Fruit fly (Drosophila melanogaster): ENCODE measurements around the gene CG34164.

Gene CG34164

dm6 chr2L:12055837-12056388, at the start of gene CG34164, which contains the start of the genes JhI-21 and RpL7-like (continued):
- peak; percentile 22 for TF ChIP-seq Meics (GFP tag; optimal IDR thresholded peaks at IDR 0.05)
- 0 out of 3 replicates have a peak, but pooled peaks have one; percentile 20 for TF ChIP-seq vnd (GFP tag; IDR thresholded peaks at IDR 0.05; ENCODE audit: partially characterized antibody)
- TF ChIP-seq CG17328 (GFP tag; IDR thresholded peaks at IDR 0.05): no peak
- TF ChIP-seq CG30020 (tag; optimal IDR thresholded peaks at IDR 0.05): peak; percentile 2
- TF ChIP-seq CG1529 (GFP tag; optimal IDR thresholded peaks at IDR 0.05): no peak
- no peak for TF ChIP-seq CG15269 (tag; optimal IDR thresholded peaks at IDR 0.05)

DNA sequence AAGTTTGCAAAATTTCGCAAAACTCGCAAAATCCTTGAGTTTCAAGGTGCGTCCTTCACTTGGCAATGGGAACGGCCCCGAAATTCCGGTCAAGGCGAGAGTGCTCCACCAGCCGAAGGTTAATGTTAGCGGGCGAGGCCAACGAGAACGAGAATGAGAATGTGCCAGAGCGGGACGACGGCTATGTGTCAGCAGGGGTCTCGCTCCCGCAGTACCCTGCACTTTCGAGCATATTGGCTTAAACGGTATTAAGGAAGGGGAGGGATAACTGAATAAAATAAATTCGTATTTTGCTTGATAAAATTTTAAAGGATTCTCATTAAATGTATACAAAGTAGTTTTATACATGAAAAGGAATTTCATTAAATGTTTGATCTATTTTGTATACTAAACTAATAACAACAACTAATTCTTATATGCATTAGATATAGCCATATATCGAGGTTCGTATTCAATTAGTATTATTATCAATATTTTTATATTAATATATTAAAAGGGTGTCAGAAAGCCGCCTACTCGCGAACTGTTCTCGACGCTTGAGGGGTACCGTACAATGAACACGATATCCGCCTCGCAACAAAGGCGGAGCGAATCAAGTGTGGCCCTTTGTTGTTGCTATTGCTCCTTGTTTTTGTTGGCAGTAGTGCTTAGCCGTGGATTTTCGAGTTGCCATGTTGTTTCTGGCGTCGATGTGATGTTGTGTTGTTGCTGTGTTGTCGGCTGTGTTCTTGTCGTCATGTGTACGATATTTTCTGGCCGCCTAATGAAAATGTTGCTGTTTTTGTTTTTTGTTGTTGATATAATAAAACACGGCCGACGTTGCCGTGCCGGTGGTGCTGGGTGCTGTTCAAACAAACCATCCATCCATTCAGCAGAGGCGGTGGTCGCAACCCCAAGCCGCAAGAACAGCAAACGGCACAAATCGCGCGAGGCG, 49.5 kb upstream of the CG34164 start:
- TF ChIP-seq CG8281 (tag; optimal IDR thresholded peaks at IDR 0.05) (peak; percentile 82), trh (GFP tag; optimal IDR thresholded peaks at IDR 0.05) (peak; percentile 88), CG8290 (GFP tag; optimal IDR thresholded peaks at IDR 0.05) (peak; percentile 94), CG8290 (tag; optimal IDR thresholded peaks at IDR 0.05) (peak in 1 of 2 experiments; percentile 64), Hmr (GFP tag; optimal IDR thresholded peaks at IDR 0.05) (peak; percentile 96), ham (GFP tag; IDR thresholded peaks at IDR 0.05) (no peak), disco-r (GFP tag; optimal IDR thresholded peaks at IDR 0.05) (peak; percentile 18), D19B (GFP tag; optimal IDR thresholded peaks at IDR 0.05) (peak; percentile 96), CG15601 (tag; optimal IDR thresholded peaks at IDR 0.05) (peak; percentile 93), CG2678 (tag; optimal IDR thresholded peaks at IDR 0.05) (peak; percentile 99), CG13123 (GFP tag; optimal IDR thresholded peaks at IDR 0.05) (peak; percentile 87), sug (tag; optimal IDR thresholded peaks at IDR 0.05) (peak; percentile 92), pnt (GFP tag; optimal IDR thresholded peaks at IDR 0.05) (peak; percentile 58), zen2 (GFP tag; IDR thresholded peaks at IDR 0.05; ENCODE audit: partially characterized antibody) (no peak), CG8089 (GFP tag; optimal IDR thresholded peaks at IDR 0.05) (peak; percentile 63), Sox100B (GFP tag; optimal IDR thresholded peaks at IDR 0.05) (peak; percentile 99), CG6654 (GFP tag; optimal IDR thresholded peaks at IDR 0.05) (peak; percentile 83), CG3065 (GFP tag; optimal IDR thresholded peaks at IDR 0.05) (peak; percentile 77), insv (GFP tag; optimal IDR thresholded peaks at IDR 0.05) (peak in 1 of 2 experiments; percentile 47), slp2 (GFP tag; optimal IDR thresholded peaks at IDR 0.05) (peak; percentile 70), Dek (tag; optimal IDR thresholded peaks at IDR 0.05) (peak; percentile 95), CG15269 (tag; optimal IDR thresholded peaks at IDR 0.05) (peak; percentile 96), CG17186 (GFP tag; optimal IDR thresholded peaks at IDR 0.05) (peak; percentile 42), Dll (GFP tag; IDR thresholded peaks at IDR 0.05; ENCODE audit: partially characterized antibody) (no peak), fd96Cb (tag; optimal IDR thresholded peaks at IDR 0.05) (peak; percentile 96), CG10979 (tag; optimal IDR thresholded peaks at IDR 0.05) (peak; percentile 98), CoRest (tag; optimal IDR thresholded peaks at IDR 0.05) (peak; percentile 99), Abd-B (GFP tag; optimal IDR thresholded peaks at IDR 0.05) (peak; percentile 94), Fer3 (tag; optimal IDR thresholded peaks at IDR 0.05) (peak; percentile 92), chinmo (GFP tag; IDR thresholded peaks at IDR 0.05; ENCODE audit: partially characterized antibody) (no peak), Awh (GFP tag; IDR thresholded peaks at IDR 0.05) (no peak), Meics (GFP tag; optimal IDR thresholded peaks at IDR 0.05) (peak; percentile 97), CG2199 (GFP tag; IDR thresholded peaks at IDR 0.05) (no peak), Sin3A (optimal IDR thresholded peaks at IDR 0.05) (no peak), CG11085 (GFP tag; IDR thresholded peaks at IDR 0.05) (no peak), CG18476 (GFP tag; optimal IDR thresholded peaks at IDR 0.05) (peak; percentile 81), Med (GFP tag) (peak; percentile 71), CG5245 (GFP tag; optimal IDR thresholded peaks at IDR 0.05) (peak; percentile 81), CG11456 (GFP tag; IDR thresholded peaks at IDR 0.05) (no peak), bcd (GFP tag; optimal IDR thresholded peaks at IDR 0.05) (peak; percentile 97), CG12391 (tag; optimal IDR thresholded peaks at IDR 0.05) (peak; percentile 98), Dp (GFP tag; optimal IDR thresholded peaks at IDR 0.05) (no peak)
